Fruit fly (Drosophila melanogaster) Kc167 (cell line): ENCODE measurements around the gene CG2854.

Experiments used
- psq ChIP-seq: fragments of >200 bp; optimal IDR thresholded peaks from 2 replicates; lab custom pipeline; 2017; ENCODE audit warnings: missing external identifiers
- ttk ChIP-seq: sonication (Bioruptor generic); optimal IDR thresholded peaks from 2 replicates; lab custom pipeline; 2017; ENCODE audit warnings: missing external identifiers

- TF ChIP-seq psq: no peak
- no peak for TF ChIP-seq ttk (lab: Kevin White, UChicago)
Observed at dm6 chrX:2358195-2358594, 31.3 kb downstream of the CG2854 start.
